Fruit fly (Drosophila melanogaster): ENCODE data around the gene scaf6.

- TF ChIP-seq CG12605 (GFP tag; IDR thresholded peaks at IDR 0.05) (no peak), CG8301 (tag; optimal IDR thresholded peaks at IDR 0.05) (no peak), CG4496 (GFP tag; IDR thresholded peaks at IDR 0.05) (no peak), gl (tag; optimal IDR thresholded peaks at IDR 0.05) (no peak), CG17806 (tag; optimal IDR thresholded peaks at IDR 0.05) (no peak), Snoo (tag; optimal IDR thresholded peaks at IDR 0.05) (no peak), D1 (tag; optimal IDR thresholded peaks at IDR 0.05) (no peak), CG9948 (tag; optimal IDR thresholded peaks at IDR 0.05) (no peak), CG15710 (tag; optimal IDR thresholded peaks at IDR 0.05) (no peak), Pif1B (GFP tag; optimal IDR thresholded peaks at IDR 0.05) (no peak), CG8159 (tag; optimal IDR thresholded peaks at IDR 0.05) (no peak), CG13204 (GFP tag; optimal IDR thresholded peaks at IDR 0.05) (no peak)
Measured at dm6 chr3L:17050661-17051452, 8.5 kb upstream of the scaf6 start.
